Fruit fly (Drosophila melanogaster) S2 (cell line): ENCODE measurements around the gene CG5961.

Experiments used
- CG8478 ChIP-seq: fragments of >200 bp; optimal IDR thresholded peaks from 2 replicates; lab custom pipeline; 2018
- CTCF ChIP-seq, 2 experiments: fragments of >200 bp; optimal IDR thresholded peaks; 2 replicates each; lab custom pipeline; 2018

dm6 chr3R:12454492-12454891 is 5.6 kb downstream of the CG5961 start:
- TF ChIP-seq CG8478 (lab: Kevin White, UChicago) (no peak), CTCF (optimal IDR thresholded peaks at IDR 0.05; lab: Kevin White, UChicago) (no peak)
